Worm (Caenorhabditis elegans) whole organism, L1 larva: ENCODE measurements around the gene W10D9.3.
A peak's percentile ranks its signal among the peaks of the same experiment; 100 is the strongest.

Experiments
- C04F5.9 ChIP-seq: sonication (generic microtip); optimal IDR thresholded peaks from 2 replicates; lab custom pipeline; 2016; ENCODE audit warnings: missing genetic modification characterization, missing compliant biosample characterization
- C16A3.4 ChIP-seq: fragments of 150-350 bp; optimal IDR thresholded peaks from 2 replicates; lab custom pipeline; 2014; ENCODE audit warnings: missing biosample characterization, missing genetic modification characterization
- C34B4.2 ChIP-seq: sonication (generic microtip); optimal IDR thresholded peaks from 2 replicates; lab custom pipeline; 2017; ENCODE audit warnings: mild to moderate bottlenecking, missing genetic modification characterization, missing compliant biosample characterization
- Y116A8C.19 ChIP-seq: sonication (generic microtip); optimal IDR thresholded peaks from 2 replicates; lab custom pipeline; 2016; ENCODE audit warnings: missing compliant biosample characterization, missing genetic modification characterization, borderline replicate concordance
- alr-1 ChIP-seq: fragments of 200-800 bp; sonication (Bioruptor generic); optimal IDR thresholded peaks from 2 replicates; lab custom pipeline; 2018; ENCODE audit warnings: borderline replicate concordance, mild to moderate bottlenecking, missing genetic modification characterization, missing compliant biosample characterization
- blmp-1 ChIP-seq: fragments of 150-350 bp; optimal IDR thresholded peaks from 2 replicates; lab custom pipeline; 2014; ENCODE audit warnings: missing biosample characterization, missing genetic modification characterization
- ceh-63 ChIP-seq: fragments of 200-800 bp; sonication (Bioruptor generic); optimal IDR thresholded peaks from 2 replicates; lab custom pipeline; 2018; ENCODE audit warnings: mild to moderate bottlenecking, missing genetic modification characterization, missing compliant biosample characterization
- ceh-82 ChIP-seq, 3 experiments: fragments of 150-350 bp in 1 of 3; sonication (generic microtip) in 2 of 3; optimal IDR thresholded peaks; 2 replicates each; lab custom pipeline; 2014 to 2017; ENCODE audit warnings: missing biosample characterization in 3 of 3, missing genetic modification characterization in 3 of 3
- ceh-88 ChIP-seq: fragments of 200-800 bp; sonication (Bioruptor generic); IDR thresholded peaks from 2 replicates; pipeline ENCODE4 v1.3.6; 2022; ENCODE audit warnings: missing genetic modification characterization, missing compliant biosample characterization
- ceh-90 ChIP-seq: sonication (generic microtip); optimal IDR thresholded peaks from 2 replicates; lab custom pipeline; 2016; ENCODE audit warnings: missing genetic modification characterization, missing compliant biosample characterization
- dsc-1 ChIP-seq: sonication (generic microtip); optimal IDR thresholded peaks from 2 replicates; lab custom pipeline; 2016; ENCODE audit warnings: mild to moderate bottlenecking, missing genetic modification characterization, missing compliant biosample characterization
- efl-3 ChIP-seq: fragments of 200-800 bp; sonication (Bioruptor generic); optimal IDR thresholded peaks from 2 replicates; lab custom pipeline; 2018; ENCODE audit warnings: mild to moderate bottlenecking, missing genetic modification characterization, missing compliant biosample characterization
- egl-13 ChIP-seq: sonication (generic microtip); optimal IDR thresholded peaks from 2 replicates; lab custom pipeline; 2016; ENCODE audit warnings: missing genotype, missing genetic modification reagents, missing genetic modification characterization, missing compliant biosample characterization
- fkh-10 ChIP-seq: sonication (generic microtip); optimal IDR thresholded peaks from 2 replicates; lab custom pipeline; 2017; ENCODE audit warnings: missing biosample characterization, missing genetic modification reagents, missing genetic modification characterization
- fkh-4 ChIP-seq: sonication (generic microtip); optimal IDR thresholded peaks from 2 replicates; lab custom pipeline; 2016; ENCODE audit warnings: missing compliant biosample characterization, missing genetic modification characterization, borderline replicate concordance
- fos-1 ChIP-seq: fragments of 150-350 bp; optimal IDR thresholded peaks from 2 replicates; lab custom pipeline; 2014; ENCODE audit warnings: missing biosample characterization, missing genetic modification characterization
- hlh-17 ChIP-seq: fragments of 200-800 bp; sonication (Bioruptor generic); optimal IDR thresholded peaks from 2 replicates; lab custom pipeline; 2018; ENCODE audit warnings: missing genetic modification characterization, mild to moderate bottlenecking, missing compliant biosample characterization, moderate library complexity, borderline replicate concordance
- hlh-4 ChIP-seq: sonication (generic microtip); optimal IDR thresholded peaks from 2 replicates; lab custom pipeline; 2016; ENCODE audit warnings: mild to moderate bottlenecking, missing genetic modification characterization, missing compliant biosample characterization
- hpl-2 ChIP-seq: fragments of 150-350 bp; optimal IDR thresholded peaks from 2 replicates; lab custom pipeline; 2014; ENCODE audit warnings: missing biosample characterization, missing genetic modification reagents, missing genetic modification characterization
- isw-1 ChIP-seq: fragments of 200-800 bp; sonication (Bioruptor generic); IDR thresholded peaks from 2 replicates; pipeline ENCODE4 v1.3.6; 2022; ENCODE audit warnings: missing genetic modification characterization, missing compliant biosample characterization
- jun-1 ChIP-seq: fragments of 150-350 bp; optimal IDR thresholded peaks from 2 replicates; lab custom pipeline; 2014; ENCODE audit warnings: missing biosample characterization, missing genetic modification reagents, missing genetic modification characterization
- lin-13 ChIP-seq: fragments of 150-350 bp; optimal IDR thresholded peaks from 2 replicates; lab custom pipeline; 2014; ENCODE audit warnings: missing biosample characterization, missing genetic modification reagents, missing genetic modification characterization
- lin-14 ChIP-seq: fragments of 200-800 bp; sonication (Bioruptor generic); optimal IDR thresholded peaks from 2 replicates; lab custom pipeline; 2018; ENCODE audit warnings: mild to moderate bottlenecking, missing genetic modification characterization, moderate library complexity, missing compliant biosample characterization
- lin-39 ChIP-seq: fragments of 150-350 bp; optimal IDR thresholded peaks from 2 replicates; lab custom pipeline; 2014; ENCODE audit warnings: missing biosample characterization, missing genetic modification reagents, missing genetic modification characterization
- lsy-2 ChIP-seq, 2 experiments: fragments of 150-350 bp; optimal IDR thresholded peaks; 2 replicates each; lab custom pipeline; 2014; ENCODE audit warnings: missing biosample characterization in 2 of 2, missing genetic modification characterization in 2 of 2
- mab-9 ChIP-seq: fragments of 200-800 bp; sonication (Bioruptor generic); IDR thresholded peaks from 2 replicates; pipeline ENCODE4 v1.3.6; 2022; ENCODE audit warnings: missing genetic modification reagents, missing genetic modification characterization, missing compliant biosample characterization
- mdl-1 ChIP-seq, 2 experiments: fragments of 150-350 bp; optimal IDR thresholded peaks; 2 replicates each; lab custom pipeline; 2014 to 2017; ENCODE audit warnings: missing biosample characterization in 2 of 2, missing genetic modification characterization in 2 of 2, inconsistent platforms in 1 of 2
- mef-2 ChIP-seq: fragments of 150-350 bp; optimal IDR thresholded peaks from 2 replicates; lab custom pipeline; 2014; ENCODE audit warnings: missing biosample characterization, missing genetic modification characterization
- mep-1 ChIP-seq: fragments of 150-350 bp; optimal IDR thresholded peaks from 2 replicates; lab custom pipeline; 2014; ENCODE audit warnings: missing biosample characterization, missing genetic modification characterization
- nhr-11 ChIP-seq: fragments of 150-350 bp; optimal IDR thresholded peaks from 2 replicates; lab custom pipeline; 2014; ENCODE audit warnings: missing biosample characterization, missing genetic modification characterization
- nhr-19 ChIP-seq: fragments of 200-800 bp; sonication (Bioruptor generic); conservative IDR thresholded peaks from 2 replicates; pipeline ENCODE4 v1.3.6; 2022; ENCODE audit warnings: missing genetic modification characterization, missing compliant biosample characterization
- nhr-28 ChIP-seq: fragments of 150-350 bp; optimal IDR thresholded peaks from 2 replicates; lab custom pipeline; 2014; ENCODE audit warnings: missing biosample characterization, missing genetic modification characterization
- nhr-47 ChIP-seq: sonication (generic microtip); optimal IDR thresholded peaks from 2 replicates; lab custom pipeline; 2016; ENCODE audit warnings: mild to moderate bottlenecking, missing genetic modification characterization, moderate library complexity, missing compliant biosample characterization
- pag-3 ChIP-seq: sonication (generic microtip); optimal IDR thresholded peaks from 2 replicates; lab custom pipeline; 2017; ENCODE audit warnings: missing genetic modification characterization, mild to moderate bottlenecking, missing compliant biosample characterization, antibody characterized with exemption, borderline replicate concordance; ENCODE audit not compliant: insufficient read depth
- pax-3 ChIP-seq: fragments of 200-800 bp; sonication (Bioruptor generic); optimal IDR thresholded peaks from 2 replicates; lab custom pipeline; 2018; ENCODE audit warnings: mild to moderate bottlenecking, missing genetic modification characterization, moderate library complexity, missing compliant biosample characterization
- pqm-1 ChIP-seq: sonication (generic microtip); optimal IDR thresholded peaks from 3 replicates; lab custom pipeline; 2017; ENCODE audit warnings: missing biosample characterization, missing genetic modification characterization
- rnt-1 ChIP-seq: sonication (generic microtip); optimal IDR thresholded peaks from 2 replicates; lab custom pipeline; 2016; ENCODE audit warnings: mild to moderate bottlenecking, missing genetic modification characterization, moderate library complexity, missing compliant biosample characterization
- skn-1 ChIP-seq: fragments of 150-350 bp; optimal IDR thresholded peaks from 2 replicates; lab custom pipeline; 2014; ENCODE audit warnings: missing biosample characterization, missing genetic modification characterization
- snpc-4 ChIP-seq: fragments of 150-350 bp; optimal IDR thresholded peaks from 2 replicates; lab custom pipeline; 2014; ENCODE audit warnings: missing biosample characterization, missing genetic modification characterization
- snu-23 ChIP-seq: sonication (generic microtip); optimal IDR thresholded peaks from 2 replicates; lab custom pipeline; 2016; ENCODE audit warnings: missing genetic modification characterization, missing compliant biosample characterization
- sptf-1 ChIP-seq: fragments of 150-350 bp; optimal IDR thresholded peaks from 2 replicates; lab custom pipeline; 2014; ENCODE audit warnings: missing biosample characterization, missing genetic modification characterization
- sup-37 ChIP-seq: fragments of 200-800 bp; sonication (Bioruptor generic); optimal IDR thresholded peaks from 2 replicates; lab custom pipeline; 2018; ENCODE audit warnings: mild to moderate bottlenecking, missing genetic modification characterization, missing compliant biosample characterization
- tbx-2 ChIP-seq: sonication (generic microtip); optimal IDR thresholded peaks from 2 replicates; lab custom pipeline; 2016; ENCODE audit warnings: missing genetic modification characterization, missing compliant biosample characterization
- tlp-1 ChIP-seq: fragments of 150-350 bp; optimal IDR thresholded peaks from 2 replicates; lab custom pipeline; 2014; ENCODE audit warnings: missing biosample characterization, missing genetic modification characterization
- unc-130 ChIP-seq: fragments of 150-350 bp; optimal IDR thresholded peaks from 2 replicates; lab custom pipeline; 2017; ENCODE audit warnings: missing biosample characterization, missing genetic modification characterization, inconsistent platforms
- unc-30 ChIP-seq: sonication (generic microtip); optimal IDR thresholded peaks from 2 replicates; lab custom pipeline; 2017; ENCODE audit warnings: missing biosample characterization, missing genetic modification characterization
- unc-62 ChIP-seq: fragments of 150-350 bp; optimal IDR thresholded peaks from 2 replicates; lab custom pipeline; 2014; ENCODE audit warnings: missing biosample characterization, missing genetic modification reagents, missing genetic modification characterization
- unc-86 ChIP-seq: sonication (generic microtip); optimal IDR thresholded peaks from 2 replicates; lab custom pipeline; 2016; ENCODE audit warnings: missing genetic modification characterization, missing compliant biosample characterization
- unc-98 ChIP-seq: fragments of 200-800 bp; sonication (Bioruptor generic); IDR thresholded peaks from 2 replicates; pipeline ENCODE4 v1.3.6; 2022; ENCODE audit warnings: missing genetic modification characterization, missing compliant biosample characterization
- zag-1 ChIP-seq: fragments of 150-350 bp; optimal IDR thresholded peaks from 2 replicates; lab custom pipeline; 2014; ENCODE audit warnings: missing biosample characterization, missing genetic modification characterization
- zip-4 ChIP-seq: fragments of 200-800 bp; sonication (Bioruptor generic); optimal IDR thresholded peaks from 2 replicates; lab custom pipeline; 2018; ENCODE audit warnings: mild to moderate bottlenecking, missing genetic modification characterization, moderate library complexity, missing compliant biosample characterization
- ztf-11 ChIP-seq, 2 experiments: sonication (generic microtip); optimal IDR thresholded peaks; 2 replicates each; lab custom pipeline; 2016 to 2017; ENCODE audit warnings: missing genetic modification characterization in 2 of 2, missing biosample characterization in 1 of 2, missing compliant biosample characterization in 1 of 2
- ztf-4 ChIP-seq: fragments of 150-350 bp; optimal IDR thresholded peaks from 2 replicates; lab custom pipeline; 2014; ENCODE audit warnings: missing biosample characterization, missing genetic modification characterization

W10D9.3 gene

DNA sequence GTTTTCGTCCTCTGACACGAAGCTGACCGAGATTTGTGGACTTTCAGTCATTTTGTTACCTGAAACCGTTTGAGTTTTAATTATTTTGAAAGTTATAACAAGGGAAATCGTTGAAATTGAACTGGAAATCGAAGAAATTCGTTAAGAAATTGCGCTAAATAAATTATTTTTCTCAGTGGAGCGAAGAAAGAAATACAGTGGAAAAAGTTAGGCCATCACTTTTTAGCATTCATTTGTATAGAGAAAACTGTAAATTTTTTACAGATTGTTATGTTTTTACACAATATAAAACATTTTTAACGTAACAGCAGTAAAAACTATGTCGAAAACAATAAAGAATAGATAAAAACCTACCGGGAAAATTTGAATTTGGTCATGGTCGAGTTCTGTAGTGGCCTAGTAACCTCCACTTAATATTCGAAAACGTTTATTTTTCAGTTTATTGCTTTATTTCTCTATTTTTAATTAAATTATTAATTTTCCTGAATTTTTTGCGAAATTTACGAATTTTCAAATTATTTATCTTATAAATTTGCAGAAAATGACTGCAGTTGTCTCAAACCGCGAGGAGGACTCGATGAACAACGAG lies 23.7 kb upstream of the W10D9.3 start, which contains the start of the genes gldi-1 and prp-21 (continued):
- TF ChIP-seq skn-1: no peak
- TF ChIP-seq rnt-1: no peak
- no peak for TF ChIP-seq hpl-2 (GFP tag; lab: Kevin White, UChicago)
- TF ChIP-seq unc-62 (GFP tag; lab: Kevin White, UChicago): no peak
- peak; percentile 52 to 65 for TF ChIP-seq lsy-2 (tag; optimal IDR thresholded peaks at IDR 0.05; lab: Kevin White, UChicago)
- no peak for TF ChIP-seq unc-30 (tag; lab: Kevin White, UChicago)
- no peak for TF ChIP-seq pqm-1
- no peak for TF ChIP-seq ztf-4 (tag; lab: Kevin White, UChicago)
- TF ChIP-seq fkh-10 (GFP tag; lab: Kevin White, UChicago): no peak
- TF ChIP-seq alr-1 (tag; lab: Kevin White, UChicago): no peak
- TF ChIP-seq Y116A8C.19 (tag; lab: Kevin White, UChicago): no peak
- TF ChIP-seq C34B4.2 (tag; lab: Kevin White, UChicago): no peak
- TF ChIP-seq ceh-90: peak; percentile 79
- no peak for TF ChIP-seq sup-37
- no peak for TF ChIP-seq nhr-11 (tag; lab: Kevin White, UChicago)
- TF ChIP-seq hlh-4: no peak
- no peak for TF ChIP-seq blmp-1 (tag; lab: Kevin White, UChicago)
- TF ChIP-seq ceh-63 (GFP tag; lab: Kevin White, UChicago): no peak
- peak; percentile 55 for TF ChIP-seq fkh-4 (tag; lab: Kevin White, UChicago)
- no peak for TF ChIP-seq nhr-28 (tag; lab: Kevin White, UChicago)
- TF ChIP-seq unc-98 (GFP tag; lab: Robert Waterston, UW): no peak
- no peak for TF ChIP-seq lin-14 (GFP tag; lab: Kevin White, UChicago)
- peak; percentile 6 for TF ChIP-seq pax-3
- TF ChIP-seq unc-130: no peak
- TF ChIP-seq lin-39 (tag; lab: Kevin White, UChicago): no peak
- TF ChIP-seq mep-1 (tag; lab: Kevin White, UChicago): peak; percentile 16
- TF ChIP-seq egl-13 (tag; lab: Kevin White, UChicago): peak; percentile 11
- no peak for TF ChIP-seq pag-3 (tag; lab: Kevin White, UChicago)
- TF ChIP-seq C04F5.9 (tag; lab: Kevin White, UChicago): no peak
- TF ChIP-seq nhr-19 (GFP tag; lab: Robert Waterston, UW): no peak
- TF ChIP-seq fos-1: no peak
- no peak for TF ChIP-seq hlh-17 (GFP tag; lab: Kevin White, UChicago)
- no peak for TF ChIP-seq snpc-4 (tag; lab: Kevin White, UChicago)
- TF ChIP-seq nhr-47: no peak
- peak; percentile 24; the same call in 1 of the 2 replicates for TF ChIP-seq isw-1
- no peak for TF ChIP-seq mef-2
- TF ChIP-seq dsc-1 (tag; lab: Kevin White, UChicago): no peak
- no peak for TF ChIP-seq zag-1 (tag; lab: Kevin White, UChicago)
- TF ChIP-seq unc-86 (tag; lab: Kevin White, UChicago): no peak
- TF ChIP-seq snu-23 (GFP tag; lab: Kevin White, UChicago): peak; percentile 39
- no peak for TF ChIP-seq lin-13 (GFP tag; lab: Kevin White, UChicago)
- no peak for TF ChIP-seq tlp-1
- no peak for TF ChIP-seq ceh-88 (GFP tag; lab: Robert Waterston, UW)
- no peak for TF ChIP-seq zip-4 (GFP tag; lab: Kevin White, UChicago)
- no peak for TF ChIP-seq efl-3 (GFP tag; lab: Kevin White, UChicago)
- TF ChIP-seq mdl-1 (tag; optimal IDR thresholded peaks at IDR 0.05; lab: Kevin White, UChicago): no peak
- no peak for TF ChIP-seq ceh-82 (tag; optimal IDR thresholded peaks at IDR 0.05; lab: Kevin White, UChicago)
- no peak for TF ChIP-seq sptf-1 (tag; lab: Kevin White, UChicago)
- TF ChIP-seq mab-9 (GFP tag; lab: Robert Waterston, UW): no peak
- TF ChIP-seq tbx-2 (tag; lab: Kevin White, UChicago): peak; percentile 37
- peak; percentile 6 for TF ChIP-seq C16A3.4 (tag; lab: Kevin White, UChicago)
- no peak for TF ChIP-seq jun-1
- peak in 1 of 2 experiments; percentile 63 for TF ChIP-seq ztf-11 (tag; optimal IDR thresholded peaks at IDR 0.05; lab: Kevin White, UChicago)
